Fruit fly (Drosophila melanogaster) S2 (cell line): ENCODE results near the gene Alg14.

Experiments
- CG8478 ChIP-seq: fragments of >200 bp; optimal IDR thresholded peaks from 2 replicates; lab custom pipeline; 2018
- CTCF ChIP-seq, 2 experiments: fragments of >200 bp; optimal IDR thresholded peaks; 2 replicates each; lab custom pipeline; 2018

Gene Alg14

DNA sequence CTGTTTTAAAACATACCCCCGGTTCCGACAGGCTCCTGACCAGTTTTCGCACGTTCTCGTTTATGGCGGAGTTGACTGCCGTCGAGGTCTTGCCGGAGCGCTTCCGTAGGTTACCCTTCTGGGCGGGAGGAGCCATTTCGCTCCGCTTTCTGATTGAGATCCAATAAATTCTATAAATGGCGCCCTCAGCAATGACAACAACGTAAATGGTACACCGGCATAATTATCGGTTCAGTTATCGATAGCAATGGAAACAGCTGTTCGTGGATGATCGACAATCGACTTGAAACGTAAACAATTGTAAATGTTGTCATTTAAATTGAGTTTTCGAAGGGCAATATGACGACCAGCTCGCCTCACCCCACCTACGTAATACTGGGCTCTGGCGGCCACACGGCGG is at the start of gene Alg14, which contains the start of gene Grip128:
TSS of gene Alg14 (plus strand) at position 261 of the 400 bp plus-strand sequence.
TSS of gene Grip128 (minus strand) at position 216 of the 400 bp plus-strand sequence.
- no peak for TF ChIP-seq CG8478 (lab: Kevin White, UChicago)
- TF ChIP-seq CTCF (optimal IDR thresholded peaks at IDR 0.05; lab: Kevin White, UChicago), result no peak

DNA sequence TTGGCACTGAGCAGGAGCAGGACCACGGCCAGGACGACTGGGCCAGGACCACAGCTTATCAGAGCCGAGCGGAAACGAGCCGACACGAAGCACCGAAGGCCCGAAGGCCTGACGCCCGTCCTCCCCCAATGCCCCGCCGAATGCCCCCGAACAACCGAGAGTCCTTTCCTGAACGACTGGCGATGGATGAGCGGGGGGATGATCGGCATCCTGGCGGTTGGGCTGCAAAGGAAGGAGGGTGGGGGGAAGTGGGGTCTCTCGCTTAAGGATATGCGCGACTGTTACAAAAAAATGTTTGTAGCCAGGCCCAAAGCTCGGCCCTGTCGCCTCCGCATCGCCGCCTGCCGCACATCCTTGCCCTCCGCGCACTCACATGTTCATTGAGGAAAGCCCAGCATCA is 30.7 kb upstream of the Alg14 start, which contains the start of gene Cngl:
TSS of gene Cngl (minus strand) at position 8 of the 400 bp plus-strand sequence.
- TF ChIP-seq CTCF (optimal IDR thresholded peaks at IDR 0.05; lab: Kevin White, UChicago), result no peak
- TF ChIP-seq CG8478 (lab: Kevin White, UChicago), result no peak

DNA sequence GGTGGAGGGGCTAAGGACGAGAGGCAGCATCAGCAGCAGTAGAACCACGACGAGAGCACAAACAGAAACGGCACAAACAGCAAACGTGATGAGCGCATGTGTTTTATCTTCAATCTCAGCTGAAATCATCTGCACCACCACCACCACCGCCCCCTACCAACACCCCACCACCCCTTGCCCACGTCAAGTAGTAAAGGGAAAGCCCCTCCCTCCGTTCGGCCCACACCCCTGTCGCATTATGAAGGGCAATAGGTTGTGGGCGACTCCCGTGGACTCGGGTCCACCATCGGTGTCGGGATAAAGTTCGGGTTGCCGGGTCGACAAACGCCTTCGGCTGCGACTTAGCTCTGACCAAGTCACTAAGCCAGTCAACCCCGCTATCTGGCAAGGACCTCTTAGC is 28.5 kb upstream of the Alg14 start:
- no peak for TF ChIP-seq CG8478 (lab: Kevin White, UChicago)
- no peak for TF ChIP-seq CTCF (optimal IDR thresholded peaks at IDR 0.05; lab: Kevin White, UChicago)

DNA sequence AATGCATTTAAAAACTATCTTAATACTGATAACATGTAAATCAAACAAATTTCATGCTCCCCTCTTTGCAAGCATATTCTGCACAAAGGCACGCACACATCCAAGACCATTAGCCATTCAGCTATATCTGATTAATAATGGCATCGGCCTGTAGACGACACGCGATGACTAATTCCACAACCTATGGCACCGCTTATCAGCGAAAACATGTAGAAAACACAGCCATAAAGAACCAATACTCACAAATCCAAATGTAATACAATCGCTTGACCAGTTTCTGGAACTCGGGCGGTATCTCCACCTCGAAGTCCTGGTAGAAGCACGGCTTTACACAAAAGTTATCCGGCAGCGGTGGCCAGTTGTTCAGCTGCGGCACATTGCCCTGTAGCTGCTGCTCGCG is 23.8 kb upstream of the Alg14 start:
- TF ChIP-seq CG8478 (lab: Kevin White, UChicago), result no peak
- no peak for TF ChIP-seq CTCF (optimal IDR thresholded peaks at IDR 0.05; lab: Kevin White, UChicago)

DNA sequence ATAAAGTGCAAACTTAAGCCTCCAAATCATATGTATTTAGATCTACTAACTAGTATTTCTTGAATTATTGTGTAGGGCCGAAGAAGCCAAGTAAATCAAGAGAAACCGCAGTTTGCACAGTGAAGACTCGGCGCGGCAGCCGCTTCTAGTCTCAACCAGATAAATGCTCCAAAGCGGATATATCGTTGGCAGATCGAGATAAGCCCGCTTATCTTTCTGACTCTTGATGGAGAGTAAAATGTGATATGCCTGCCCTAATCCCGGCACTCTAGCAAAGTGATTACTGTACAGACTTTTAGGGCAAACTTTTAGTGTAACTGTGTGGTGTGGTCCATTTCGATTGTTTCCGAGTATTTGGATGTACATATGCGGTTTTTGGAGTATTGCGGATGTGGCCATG is 23.2 kb upstream of the Alg14 start:
- no peak for TF ChIP-seq CG8478 (lab: Kevin White, UChicago)
- no peak for TF ChIP-seq CTCF (optimal IDR thresholded peaks at IDR 0.05; lab: Kevin White, UChicago)

DNA sequence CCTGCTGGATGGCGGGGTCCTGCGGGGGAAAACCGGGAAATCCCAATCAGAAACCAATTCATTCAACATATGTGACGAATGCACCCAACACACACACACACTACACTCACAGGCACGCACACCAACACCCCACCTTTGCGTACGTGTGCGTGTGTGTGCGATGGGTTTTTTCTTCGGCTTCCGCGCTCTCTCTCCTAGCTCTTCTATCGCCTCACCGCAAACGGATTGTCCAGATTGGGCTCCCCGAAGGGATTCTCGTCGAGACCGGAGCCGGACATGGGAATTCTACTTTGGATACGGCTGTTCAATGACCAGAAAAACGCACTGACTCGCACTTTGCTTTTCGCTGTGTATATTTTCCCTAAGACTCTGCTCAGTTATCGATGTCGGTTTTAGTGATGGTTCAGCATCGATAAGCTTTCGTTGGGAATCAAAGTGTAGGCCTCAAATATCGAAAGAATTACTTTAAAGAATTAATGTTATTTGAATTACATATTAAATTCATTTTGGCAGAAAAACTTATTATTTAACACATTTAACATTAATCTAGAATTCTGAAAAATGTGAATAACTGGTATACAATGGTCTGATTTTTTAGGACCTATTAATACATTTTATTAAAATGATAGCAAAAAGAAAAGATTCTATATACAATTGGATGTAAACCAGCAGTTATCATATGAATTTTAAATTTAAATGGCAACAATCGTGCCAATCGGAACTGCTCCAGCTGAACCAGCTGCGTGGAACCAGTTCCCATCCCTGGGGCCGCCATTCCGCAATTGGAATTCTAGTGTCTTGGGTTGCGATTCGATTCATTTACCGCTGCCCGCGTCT is 22.3 kb upstream of the Alg14 start, which contains the start of the genes Scamp and Ahcy:
TSS of gene Scamp (minus strand) at position 394 of the 837 bp plus-strand sequence.
TSS of gene Ahcy (plus strand) at position 772 of the 837 bp plus-strand sequence.
- TF ChIP-seq CTCF (optimal IDR thresholded peaks at IDR 0.05; lab: Kevin White, UChicago) (no peak), CG8478 (lab: Kevin White, UChicago) (no peak)

DNA sequence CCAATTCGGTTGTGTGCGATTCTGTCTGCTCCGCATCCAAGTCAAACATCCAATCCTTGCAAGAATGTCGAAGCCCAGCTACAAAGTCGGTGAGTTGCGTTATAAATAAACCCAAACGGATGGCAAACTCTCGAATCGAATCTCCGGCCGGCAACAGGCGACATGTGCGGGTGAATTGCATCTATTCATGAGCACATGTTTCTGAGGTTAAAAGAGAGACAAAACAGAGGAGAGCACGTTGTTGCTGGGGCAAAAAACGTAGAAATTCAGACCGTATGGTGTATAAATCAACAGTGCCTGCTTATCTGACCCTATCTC is 21.7 kb upstream of the Alg14 start:
- TF ChIP-seq CTCF (optimal IDR thresholded peaks at IDR 0.05; lab: Kevin White, UChicago) (no peak), CG8478 (lab: Kevin White, UChicago) (no peak)

DNA sequence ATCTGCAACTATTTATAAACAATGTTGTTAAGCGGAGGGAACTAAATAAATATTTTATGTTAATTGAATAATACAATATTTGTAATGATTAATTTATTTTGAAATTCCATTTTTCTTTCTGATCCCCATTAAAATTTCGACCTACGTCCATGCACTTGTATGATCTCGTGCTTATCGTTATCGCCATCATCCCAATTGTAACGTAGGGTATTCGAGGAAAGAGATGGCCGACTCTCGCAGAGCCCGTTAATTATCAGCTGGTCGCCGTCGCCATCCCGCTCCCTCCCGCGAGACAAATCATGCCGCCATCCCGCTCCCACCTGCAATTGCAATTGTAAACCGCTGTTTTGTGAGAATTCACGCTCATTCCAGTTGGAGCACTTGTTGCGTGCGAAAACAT is 18.8 kb upstream of the Alg14 start, which contains the start of gene CG11655:
TSS of gene CG11655 (plus strand) at position 351 of the 400 bp plus-strand sequence.
- TF ChIP-seq CG8478 (lab: Kevin White, UChicago) (no peak), CTCF (optimal IDR thresholded peaks at IDR 0.05; lab: Kevin White, UChicago) (no peak)

DNA sequence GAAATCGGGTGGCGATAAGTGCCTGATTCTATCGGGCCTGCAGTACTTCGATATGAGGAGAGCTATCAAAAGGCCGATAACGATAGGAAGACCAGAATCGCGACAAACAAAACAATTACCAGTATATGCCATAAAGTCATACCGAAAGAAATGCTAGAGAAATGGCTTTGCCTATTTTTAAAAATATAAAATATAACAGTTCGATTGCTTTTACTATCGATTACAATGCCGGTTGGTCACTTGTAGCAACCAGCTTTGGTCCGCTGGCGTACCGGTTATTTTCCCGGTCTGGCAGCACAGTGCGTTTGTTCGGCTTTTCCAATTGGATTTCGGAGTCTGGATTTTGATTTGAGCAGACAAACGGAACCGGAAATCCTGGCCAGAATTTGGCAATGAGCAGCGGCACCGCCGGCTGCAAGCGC is 9.5 kb upstream of the Alg14 start, which contains the start of the genes shtd, CG6294 and CG6299:
TSS of gene shtd (minus strand) at position 6 of the 422 bp plus-strand sequence.
TSS of gene CG6294 (plus strand) at position 287 of the 422 bp plus-strand sequence.
TSS of gene CG6299 (plus strand) at position 287 of the 422 bp plus-strand sequence.
- TF ChIP-seq CG8478 (lab: Kevin White, UChicago) (no peak), CTCF (optimal IDR thresholded peaks at IDR 0.05; lab: Kevin White, UChicago) (peak in 1 of 2 experiments; percentile 23)

DNA sequence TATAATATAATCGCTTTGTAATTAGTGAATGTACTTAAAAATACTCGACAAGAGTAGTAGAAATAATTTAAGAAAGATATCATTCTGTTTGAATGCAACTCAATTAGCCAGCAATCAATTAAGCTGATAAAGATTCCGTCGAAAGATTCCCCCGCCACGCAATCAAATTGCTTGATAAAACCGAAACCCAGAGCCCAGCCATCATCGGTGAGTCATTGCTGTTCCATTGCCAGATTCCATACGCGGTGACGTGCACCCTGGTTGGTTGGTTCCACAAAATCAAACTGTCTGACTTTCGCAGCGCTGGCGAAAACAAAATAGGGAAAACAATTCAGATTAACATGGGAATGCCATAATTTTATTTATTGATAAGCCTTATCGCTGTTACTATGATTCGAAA is 7.4 kb upstream of the Alg14 start:
- no peak for TF ChIP-seq CTCF (optimal IDR thresholded peaks at IDR 0.05; lab: Kevin White, UChicago)
- TF ChIP-seq CG8478 (lab: Kevin White, UChicago), result no peak

DNA sequence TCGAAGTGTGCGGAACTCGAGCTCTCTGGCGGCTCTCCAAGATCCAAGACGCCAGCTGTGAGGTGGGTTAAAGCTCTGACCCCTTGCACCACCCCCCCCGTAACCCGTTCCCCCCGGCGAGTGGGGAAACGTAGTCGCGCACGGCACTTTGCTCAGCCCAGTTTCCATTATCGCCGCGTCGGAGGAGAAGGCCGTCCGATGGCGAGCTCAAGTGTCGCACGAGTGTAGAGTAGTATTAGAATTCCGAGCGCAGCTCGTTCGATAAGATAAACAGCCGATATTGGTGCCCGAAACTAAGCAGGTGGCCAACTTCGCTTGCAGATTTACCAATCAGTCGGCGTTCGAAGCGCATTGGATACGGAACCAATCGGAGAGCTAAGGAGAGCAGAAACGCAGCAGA is 6.6 kb upstream of the Alg14 start:
- TF ChIP-seq CG8478 (lab: Kevin White, UChicago) (no peak), CTCF (optimal IDR thresholded peaks at IDR 0.05; lab: Kevin White, UChicago) (no peak)

DNA sequence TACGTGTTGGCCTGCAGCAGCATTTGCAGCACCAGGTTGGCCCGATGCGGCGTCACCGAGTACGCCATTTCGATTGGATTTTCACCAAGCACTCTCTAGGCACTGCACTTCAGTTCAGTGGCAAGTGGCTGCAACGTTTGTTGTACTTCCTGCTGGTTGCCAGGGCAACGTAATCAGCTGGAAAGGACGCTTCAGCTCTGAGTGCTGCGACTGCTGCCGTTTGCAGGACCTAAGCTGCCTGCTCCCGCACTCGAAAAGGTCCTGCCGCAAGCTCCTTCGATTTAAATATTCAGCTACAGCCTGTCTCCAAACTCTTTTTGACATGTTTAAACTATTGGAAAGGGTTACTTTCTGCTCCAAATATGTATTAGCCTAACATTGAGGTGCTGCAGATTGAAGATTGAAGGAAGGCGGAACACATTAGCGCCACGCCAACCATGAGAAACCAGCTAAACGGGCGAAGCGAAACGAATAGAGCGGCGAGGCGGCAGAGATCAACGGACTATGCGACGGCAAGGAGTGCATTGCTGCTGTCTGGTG is 4.5 kb upstream of the Alg14 start, which contains the start of the genes CG15642 and CG15641:
TSS of gene CG15642 (minus strand) at position 356 of the 540 bp plus-strand sequence.
TSS of gene CG15641 (plus strand) at position 490 of the 540 bp plus-strand sequence.
- TF ChIP-seq CG8478 (lab: Kevin White, UChicago), result no peak
- no peak for TF ChIP-seq CTCF (optimal IDR thresholded peaks at IDR 0.05; lab: Kevin White, UChicago)

DNA sequence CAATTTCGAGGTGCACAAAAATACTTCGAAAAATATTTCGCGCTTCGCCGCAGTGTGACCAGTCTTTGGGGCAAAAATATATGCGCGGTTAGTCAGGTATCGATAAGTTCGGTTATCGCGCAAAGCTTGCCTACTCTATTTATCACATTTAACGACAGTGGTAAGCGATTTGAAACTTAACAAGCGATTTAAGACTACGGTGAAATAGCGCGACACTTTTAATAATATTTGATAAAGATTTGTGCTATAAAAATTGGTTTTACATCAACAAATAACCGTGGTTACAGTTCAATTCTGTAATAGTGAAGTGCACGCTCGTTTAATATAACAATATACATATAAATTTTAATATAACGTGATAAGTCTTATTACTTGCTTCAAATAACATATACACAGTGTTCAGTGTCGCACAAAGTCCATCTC is 3.4 kb downstream of the Alg14 start, which contains the start of gene mh:
TSS of gene mh (minus strand) at position 34 of the 423 bp plus-strand sequence.
- TF ChIP-seq CTCF (optimal IDR thresholded peaks at IDR 0.05; lab: Kevin White, UChicago) (no peak), CG8478 (lab: Kevin White, UChicago) (no peak)

DNA sequence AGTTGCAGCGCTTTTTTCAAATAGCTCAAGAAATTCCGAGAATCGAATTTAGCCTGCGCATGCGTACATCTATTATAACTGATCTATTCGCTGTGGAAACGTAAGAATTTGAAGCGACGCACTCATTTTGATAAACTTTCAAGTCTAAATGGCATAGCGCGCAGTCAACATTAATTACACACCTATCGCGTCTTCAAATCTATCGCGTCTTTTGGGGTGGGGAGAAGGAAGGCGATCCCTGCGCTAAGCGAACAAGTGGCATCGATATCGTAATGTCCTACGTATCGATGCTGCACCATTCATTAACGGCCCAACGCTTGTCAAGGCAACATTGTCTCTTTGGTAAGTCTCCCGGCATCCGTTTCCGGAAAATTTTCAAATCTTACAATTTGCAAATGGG is 3.8 kb downstream of the Alg14 start, which contains the start of gene CG6324:
TSS of gene CG6324 (plus strand) at position 301 of the 400 bp plus-strand sequence.
- TF ChIP-seq CTCF (optimal IDR thresholded peaks at IDR 0.05; lab: Kevin White, UChicago) (no peak), CG8478 (lab: Kevin White, UChicago) (no peak)
